Worm (Caenorhabditis elegans): ENCODE data around the gene gspd-1.

Gene gspd-1

ce11 chrIV:11284102-11284531, 33.1 kb upstream of the gspd-1 start (continued):
- TF ChIP-seq ztf-7 (tag; optimal IDR thresholded peaks at IDR 0.05) (no peak), hif-1 (tag; optimal IDR thresholded peaks at IDR 0.05) (peak in 1 of 2 experiments; percentile 59), unc-130 (GFP tag; optimal IDR thresholded peaks at IDR 0.05) (no peak), dmd-9 (GFP tag; IDR thresholded peaks at IDR 0.05) (no peak), daf-8 (GFP tag; IDR thresholded peaks at IDR 0.05) (no peak), T26A8.4 (GFP tag; IDR thresholded peaks at IDR 0.05) (no peak), mdl-1 (tag; optimal IDR thresholded peaks at IDR 0.05) (peak in 1 of 2 experiments; percentile 58), nhr-28 (tag; optimal IDR thresholded peaks at IDR 0.05) (peak; percentile 70), nhr-42 (GFP tag; IDR thresholded peaks at IDR 0.05) (no peak), unc-62 (GFP tag; optimal IDR thresholded peaks at IDR 0.05 in 1 of 2) (peak in 1 of 2 experiments; percentile 27), unc-62 (tag; optimal IDR thresholded peaks at IDR 0.05) (no peak), sdz-12 (GFP tag; optimal IDR thresholded peaks at IDR 0.05) (no peak), ceh-20 (GFP tag; IDR thresholded peaks at IDR 0.05) (no peak), nhr-10 (tag; optimal IDR thresholded peaks at IDR 0.05) (peak; percentile 39), lsy-2 (tag; optimal IDR thresholded peaks at IDR 0.05) (no peak), zip-11 (GFP tag; IDR thresholded peaks at IDR 0.05) (no peak), zag-1 (tag; optimal IDR thresholded peaks at IDR 0.05) (no peak), lin-38 (GFP tag; IDR thresholded peaks at IDR 0.05) (no peak; the same call in 1 of the 2 replicates), lim-7 (GFP tag; IDR thresholded peaks at IDR 0.05) (no peak), lin-13 (GFP tag; optimal IDR thresholded peaks at IDR 0.05) (peak; percentile 14), dmd-8 (GFP tag; IDR thresholded peaks at IDR 0.05) (no peak), set-16 (GFP tag; IDR thresholded peaks at IDR 0.05) (no peak), zip-2 (tag; optimal IDR thresholded peaks at IDR 0.05) (no peak), ces-1 (GFP tag; optimal IDR thresholded peaks at IDR 0.05) (no peak), mxl-3 (GFP tag; optimal IDR thresholded peaks at IDR 0.05) (peak; percentile 55), zfp-2 (tag; optimal IDR thresholded peaks at IDR 0.05) (no peak), dpl-1 (GFP tag; optimal IDR thresholded peaks at IDR 0.05) (no peak), R02D3.7 (tag; optimal IDR thresholded peaks at IDR 0.05) (no peak), mdt-29 (GFP tag; IDR thresholded peaks at IDR 0.05) (no peak), aha-1 (tag) (peak; percentile 71), ceh-28 (tag; optimal IDR thresholded peaks at IDR 0.05) (no peak), spr-3 (GFP tag; optimal IDR thresholded peaks at IDR 0.05) (no peak), nhr-77 (tag; optimal IDR thresholded peaks at IDR 0.05) (peak; percentile 72), unc-39 (tag; optimal IDR thresholded peaks at IDR 0.05) (no peak), nhr-48 (tag; optimal IDR thresholded peaks at IDR 0.05) (peak; percentile 84), jun-1 (tag; optimal IDR thresholded peaks at IDR 0.05) (peak; percentile 25), snpc-1.2 (GFP tag; IDR thresholded peaks at IDR 0.05) (no peak), daf-16 (GFP tag; optimal IDR thresholded peaks at IDR 0.05) (peak in 1 of 2 experiments; percentile 92), daf-16 (tag; optimal IDR thresholded peaks at IDR 0.05) (peak; percentile 91), nhr-76 (tag; optimal IDR thresholded peaks at IDR 0.05) (no peak), saeg-2 (GFP tag; IDR thresholded peaks at IDR 0.05) (0 out of 2 replicates have a peak, but pooled peaks have one; percentile 29), vab-7 (GFP tag; IDR thresholded peaks at IDR 0.05) (no peak), lin-15B (tag; optimal IDR thresholded peaks at IDR 0.05) (no peak), fos-1 (tag; optimal IDR thresholded peaks at IDR 0.05) (no peak), hlh-11 (tag; optimal IDR thresholded peaks at IDR 0.05) (peak; percentile 94), cey-2 (tag; optimal IDR thresholded peaks at IDR 0.05; ENCODE audit: borderline replicate concordance, insufficient read depth) (no peak)
